Fruit fly (Drosophila melanogaster): ENCODE data around the gene CCT2.

The CCT2 gene

DNA sequence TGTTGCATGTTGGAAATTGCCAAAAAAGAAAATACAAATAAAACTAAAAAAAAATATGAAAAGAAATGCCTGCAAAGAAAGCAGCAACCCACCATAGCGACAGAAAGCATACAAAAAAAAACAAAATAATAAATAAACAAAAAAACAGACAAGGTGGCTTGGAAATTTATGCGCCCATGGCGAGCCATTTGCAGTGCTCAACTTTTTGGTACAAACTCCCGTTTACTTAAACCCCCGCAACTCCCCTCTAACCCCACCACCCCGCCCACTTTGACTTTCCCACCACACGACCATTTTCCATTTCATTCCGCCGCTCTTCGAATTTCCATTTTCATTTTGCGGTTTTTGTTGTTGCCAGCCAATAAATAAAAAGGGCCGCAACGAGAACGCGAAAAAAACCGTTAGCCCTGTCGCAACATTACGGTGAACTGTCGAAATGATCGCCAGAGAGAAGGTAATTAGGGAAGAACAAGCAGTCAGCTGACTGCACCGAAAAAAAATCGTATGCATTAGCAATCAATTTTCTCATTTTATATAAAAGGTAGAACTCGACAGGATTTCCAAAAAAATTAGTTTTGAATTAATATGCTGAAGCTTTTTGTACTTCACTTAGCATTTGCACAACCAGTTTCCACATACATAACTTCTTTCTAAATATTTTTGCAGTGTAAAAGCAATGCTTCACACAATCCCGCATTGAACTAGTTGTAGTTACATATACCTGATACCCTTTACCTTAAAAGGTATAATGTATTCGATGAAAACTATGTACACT lies 47.6 kb downstream of the CCT2 start (continued):
- TF ChIP-seq onecut (GFP tag; IDR thresholded peaks at IDR 0.05) (peak; percentile 31; the same call in 1 of the 2 replicates), Fer1 (GFP tag; optimal IDR thresholded peaks at IDR 0.05) (peak; percentile 23), bigmax (GFP tag; optimal IDR thresholded peaks at IDR 0.05) (no peak), Hr51 (GFP tag; optimal IDR thresholded peaks at IDR 0.05) (peak; percentile 43 to 66), Awh (GFP tag; IDR thresholded peaks at IDR 0.05) (peak; percentile 57; the same call in 1 of the 2 replicates), ato (GFP tag; IDR thresholded peaks at IDR 0.05; ENCODE audit: partially characterized antibody) (no peak), lab (GFP tag; optimal IDR thresholded peaks at IDR 0.05) (peak; percentile 45), sna (GFP tag; IDR thresholded peaks at IDR 0.05; ENCODE audit: partially characterized antibody) (no peak), Xbp1 (GFP tag; optimal IDR thresholded peaks at IDR 0.05) (peak; percentile 55), twi (tag; optimal IDR thresholded peaks at IDR 0.05) (no peak), CG2120 (GFP tag; optimal IDR thresholded peaks at IDR 0.05) (peak; percentile 39), Fer2 (tag; optimal IDR thresholded peaks at IDR 0.05) (no peak), ems (GFP tag; optimal IDR thresholded peaks at IDR 0.05) (peak; percentile 14), Lhr (GFP tag; optimal IDR thresholded peaks at IDR 0.05) (no peak), CG15601 (tag; optimal IDR thresholded peaks at IDR 0.05) (no peak), phol (tag; optimal IDR thresholded peaks at IDR 0.05) (peak; percentile 58), Dip3 (GFP tag; optimal IDR thresholded peaks at IDR 0.05) (no peak), BtbVII (GFP tag; optimal IDR thresholded peaks at IDR 0.05) (no peak), CG3163 (GFP tag; optimal IDR thresholded peaks at IDR 0.05) (no peak), CG11723 (GFP tag; optimal IDR thresholded peaks at IDR 0.05) (peak; percentile 13), aop (GFP tag; IDR thresholded peaks at IDR 0.05) (no peak), Hr78 (GFP tag; optimal IDR thresholded peaks at IDR 0.05) (no peak), CG10147 (GFP tag; optimal IDR thresholded peaks at IDR 0.05) (no peak), CG1024 (GFP tag; IDR thresholded peaks at IDR 0.05) (no peak), dmrt11E (tag; optimal IDR thresholded peaks at IDR 0.05) (peak; percentile 32), Poxn (GFP tag; IDR thresholded peaks at IDR 0.05) (no peak), wdn (GFP tag; IDR thresholded peaks at IDR 0.05) (no peak), klu (GFP tag; IDR thresholded peaks at IDR 0.05) (no peak), pb (GFP tag; optimal IDR thresholded peaks at IDR 0.05) (no peak), E2f1 (GFP tag; IDR thresholded peaks at IDR 0.05) (no peak), Mad (GFP tag; optimal IDR thresholded peaks at IDR 0.05) (no peak), Dek (tag; optimal IDR thresholded peaks at IDR 0.05) (peak; percentile 2), trh (GFP tag; optimal IDR thresholded peaks at IDR 0.05) (no peak), CG31365 (tag; optimal IDR thresholded peaks at IDR 0.05) (no peak), Ada2b (GFP tag; IDR thresholded peaks at IDR 0.05) (peak; percentile 50), unpg (GFP tag; optimal IDR thresholded peaks at IDR 0.05) (peak; percentile 64), stwl (tag; optimal IDR thresholded peaks at IDR 0.05) (no peak), CG9797 (GFP tag; optimal IDR thresholded peaks at IDR 0.05) (no peak), ken (GFP tag; IDR thresholded peaks at IDR 0.05) (peak; percentile 42; the same call in 1 of the 3 replicates), CHES-1-like (GFP tag; optimal IDR thresholded peaks at IDR 0.05) (no peak), CG12391 (tag; optimal IDR thresholded peaks at IDR 0.05) (peak; percentile 56), crol (GFP tag; IDR thresholded peaks at IDR 0.05) (peak; percentile 53), Chrac-16 (GFP tag; optimal IDR thresholded peaks at IDR 0.05) (peak; percentile 22), tio (GFP tag; optimal IDR thresholded peaks at IDR 0.05) (no peak), Ets97D (GFP tag; optimal IDR thresholded peaks at IDR 0.05) (peak; percentile 10), CG17186 (GFP tag; optimal IDR thresholded peaks at IDR 0.05) (no peak), CG18011 (GFP tag; optimal IDR thresholded peaks at IDR 0.05) (no peak), CG7745 (tag; optimal IDR thresholded peaks at IDR 0.05) (no peak), slp2 (GFP tag; optimal IDR thresholded peaks at IDR 0.05) (peak; percentile 36)
